Worm (Caenorhabditis elegans): ENCODE measurements around the gene agt-2.
A peak's percentile ranks its signal among the peaks of the same experiment; 100 is the strongest.

Gene agt-2

DNA sequence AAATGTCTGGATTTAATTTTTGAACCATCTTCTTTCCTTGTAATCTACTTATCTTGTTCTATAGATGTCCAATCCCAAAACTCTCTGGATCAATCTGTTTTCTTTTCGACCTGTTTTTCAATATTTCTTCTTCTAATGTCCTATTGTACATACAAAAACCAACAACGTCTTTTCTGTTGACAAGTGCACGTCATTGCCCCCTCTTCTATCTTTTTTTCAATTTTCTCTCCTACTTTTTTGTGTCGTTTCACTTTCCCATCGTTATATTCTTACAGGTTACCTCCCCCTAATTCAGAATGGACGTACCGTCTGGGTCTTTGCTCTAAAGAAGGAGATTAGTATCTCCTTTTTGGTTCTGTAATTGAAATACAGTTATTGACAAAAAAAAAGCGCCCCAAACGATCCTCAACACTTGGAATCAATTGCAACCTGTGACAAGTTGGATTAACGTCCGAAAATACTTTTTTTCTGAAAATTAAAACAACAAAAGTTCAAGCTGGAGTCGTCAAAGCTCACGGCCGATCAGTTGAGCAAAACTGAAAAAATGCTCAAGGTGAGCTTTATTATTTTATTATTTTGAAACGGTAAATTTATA, 50.8 kb downstream of the agt-2 start, which contains the start of gene vhp-1:
TSS of gene vhp-1 (plus strand) at position 545 of the 595 bp plus-strand sequence.
- peak; percentile 61 for TF ChIP-seq blmp-1 (tag; optimal IDR thresholded peaks at IDR 0.05)
- TF ChIP-seq lin-14 (GFP tag; optimal IDR thresholded peaks at IDR 0.05): peak; percentile 30
- TF ChIP-seq elt-3 (tag; optimal IDR thresholded peaks at IDR 0.05): peak in 3 of 6 experiments; percentile 1 to 69 (median 39)
- no peak for TF ChIP-seq lin-35 (GFP tag; optimal IDR thresholded peaks at IDR 0.05)
- no peak for TF ChIP-seq efl-1 (optimal IDR thresholded peaks at IDR 0.05)
- peak in 1 of 2 experiments; percentile 47 for TF ChIP-seq efl-1 (GFP tag; optimal IDR thresholded peaks at IDR 0.05 in 1 of 2)
- peak; percentile 82 for TF ChIP-seq nhr-85 (tag)
